Fruit fly (Drosophila melanogaster): ENCODE results near the gene Pmi.
A peak's percentile ranks its signal among the peaks of the same experiment; 100 is the strongest.

Pmi gene

DNA sequence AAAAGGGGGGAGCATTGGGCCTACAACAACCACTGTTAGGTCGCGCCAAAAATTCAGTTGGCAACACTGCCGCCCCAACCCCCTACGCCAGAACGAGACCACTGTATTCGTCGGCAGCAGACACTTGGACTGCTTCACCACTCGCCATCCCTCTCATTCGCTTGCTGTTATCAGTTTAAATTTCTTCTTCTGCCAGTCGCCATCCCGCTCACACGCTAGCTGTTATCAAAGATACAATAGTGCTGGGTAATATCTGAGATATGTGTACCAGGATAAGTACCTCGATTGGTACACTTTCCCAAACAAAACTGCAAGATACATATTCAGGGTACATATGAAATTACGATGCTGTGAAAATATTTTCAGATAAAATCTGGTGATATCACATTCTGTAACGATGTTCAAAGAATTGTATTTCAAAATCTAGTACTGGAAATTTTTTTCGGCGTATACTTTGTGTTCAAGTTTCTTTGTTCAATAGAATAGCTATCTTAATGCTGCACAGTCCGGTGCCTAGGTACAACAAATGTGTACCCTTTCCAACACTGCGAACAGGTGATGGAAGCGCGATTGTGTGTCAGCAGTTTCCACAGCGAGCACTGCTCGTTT is 8.9 kb upstream of the Pmi start:
- TF ChIP-seq noc (tag; optimal IDR thresholded peaks at IDR 0.05), result peak; percentile 96

DNA sequence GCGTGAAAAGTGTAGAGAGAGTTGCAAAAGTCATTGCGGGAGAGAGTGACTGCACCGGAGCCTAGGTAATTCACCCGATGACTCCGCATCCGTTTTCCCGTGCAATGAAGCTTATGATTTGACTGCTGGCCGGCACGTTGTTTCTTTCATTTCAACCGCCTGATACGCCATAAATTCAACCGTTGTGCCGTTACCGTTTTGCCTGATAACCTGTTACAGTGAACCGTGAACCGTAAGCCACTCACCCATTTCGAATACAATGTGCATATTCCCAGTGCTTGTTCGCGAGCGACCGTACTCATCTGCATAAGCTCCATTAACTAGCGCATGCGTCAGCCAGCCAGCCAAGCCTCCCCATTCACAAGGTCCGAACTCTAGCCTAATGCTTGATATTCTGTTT is 5.1 kb upstream of the Pmi start:
- TF ChIP-seq noc (tag; optimal IDR thresholded peaks at IDR 0.05), result no peak

DNA sequence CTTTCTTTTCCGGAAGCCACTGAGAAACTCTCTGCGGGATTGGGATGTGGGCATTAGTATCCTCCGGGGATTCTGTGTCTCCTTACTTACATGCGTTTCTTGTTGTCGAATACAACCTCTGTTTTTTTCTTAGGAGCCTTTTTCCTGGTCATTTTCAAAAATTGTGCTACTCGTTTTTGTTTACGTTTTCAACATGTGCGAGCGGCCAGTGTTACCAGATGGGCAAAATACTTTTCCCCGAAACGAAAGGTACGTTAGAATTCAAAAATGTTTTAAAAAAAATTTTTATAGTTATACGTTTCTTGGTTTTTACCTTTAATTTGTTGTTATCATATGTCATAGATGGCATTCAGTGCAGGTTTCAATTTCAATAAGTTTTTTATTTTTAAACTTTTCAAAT is 2.7 kb upstream of the Pmi start, which contains the start of gene vito:
Gene vito (minus strand): TSS at position 220 of the 400 bp plus-strand sequence.
- TF ChIP-seq noc (tag; optimal IDR thresholded peaks at IDR 0.05), result no peak

DNA sequence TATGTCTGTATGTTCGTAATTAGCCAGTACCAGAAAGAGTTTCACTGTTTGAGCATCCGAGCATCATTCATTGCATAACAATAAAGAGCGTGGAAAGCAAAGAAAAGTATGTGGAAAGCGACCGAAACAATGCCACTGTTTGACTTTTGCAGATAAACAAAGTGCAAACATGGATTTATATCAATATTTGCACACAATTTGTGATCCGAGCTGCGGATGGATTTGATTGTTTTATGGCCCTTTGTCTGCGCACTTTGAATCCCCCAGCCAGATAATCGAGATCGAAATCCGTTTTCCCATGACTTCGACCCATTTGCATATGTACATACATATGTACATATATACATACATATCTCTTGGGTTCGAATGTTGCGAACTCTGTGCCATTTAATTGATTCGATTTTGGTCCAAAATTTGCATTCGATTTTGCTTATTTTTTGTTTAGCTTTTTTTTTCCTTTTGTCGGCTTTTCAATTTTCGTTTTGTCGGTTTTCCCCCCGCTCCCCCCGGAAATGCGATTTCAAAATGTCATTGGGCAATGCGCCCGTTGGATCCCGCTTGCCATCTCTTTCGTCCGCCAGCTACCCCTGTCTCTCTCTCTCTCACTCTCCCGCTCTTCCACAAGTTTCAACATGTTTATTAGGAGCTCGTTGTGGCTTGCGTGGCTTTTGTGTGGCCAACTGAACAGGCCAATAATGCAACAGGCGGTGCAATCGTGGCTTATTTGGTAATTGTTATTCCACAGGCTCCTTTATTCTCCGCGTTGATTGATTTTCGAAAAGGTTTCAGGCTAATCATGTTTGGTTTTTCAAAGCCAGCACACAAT is 5.6 kb downstream of the Pmi start:
- no peak for TF ChIP-seq noc (tag; optimal IDR thresholded peaks at IDR 0.05)

DNA sequence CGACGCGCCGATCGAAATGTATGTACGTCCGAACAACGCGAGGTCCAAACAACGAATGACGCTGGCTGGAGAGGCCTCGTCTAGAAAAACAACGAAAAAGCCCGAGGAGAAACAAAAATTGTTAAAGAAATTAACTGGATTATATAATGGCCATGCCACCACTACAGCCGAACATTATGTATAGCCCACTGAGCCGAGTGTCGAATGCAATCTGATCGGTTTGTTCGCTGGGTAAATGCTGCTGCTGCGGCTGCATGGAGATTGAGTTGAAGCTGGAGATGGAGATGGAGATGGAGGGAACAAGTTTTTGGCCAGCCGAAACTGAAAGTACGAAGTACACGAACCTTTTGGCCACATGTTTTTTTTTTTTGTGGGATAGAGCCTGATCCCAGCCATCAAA is 6.8 kb downstream of the Pmi start, which contains the start of gene Cralbp:
Gene Cralbp (minus strand): TSS at position 115 of the 400 bp plus-strand sequence.
- no peak for TF ChIP-seq noc (tag; optimal IDR thresholded peaks at IDR 0.05)

DNA sequence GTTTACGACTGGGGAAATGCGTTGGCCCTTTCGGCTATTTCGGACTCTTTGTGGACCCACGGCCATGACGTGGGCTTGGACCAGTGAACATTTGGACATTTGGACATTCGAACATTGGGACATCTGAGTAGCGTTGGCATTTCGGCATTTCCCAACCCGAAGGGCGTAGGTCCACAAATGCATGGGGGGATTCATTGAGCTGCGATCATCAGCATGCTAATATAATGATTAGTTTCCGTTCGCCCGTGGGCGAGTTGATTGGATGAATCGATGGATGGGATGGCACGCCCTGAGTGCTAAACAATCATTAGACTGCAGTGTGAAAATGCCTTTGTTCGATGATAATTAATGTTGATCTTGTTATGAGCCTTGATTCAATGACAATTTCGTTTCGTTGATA is 7.6 kb downstream of the Pmi start:
- TF ChIP-seq noc (tag; optimal IDR thresholded peaks at IDR 0.05), result no peak

DNA sequence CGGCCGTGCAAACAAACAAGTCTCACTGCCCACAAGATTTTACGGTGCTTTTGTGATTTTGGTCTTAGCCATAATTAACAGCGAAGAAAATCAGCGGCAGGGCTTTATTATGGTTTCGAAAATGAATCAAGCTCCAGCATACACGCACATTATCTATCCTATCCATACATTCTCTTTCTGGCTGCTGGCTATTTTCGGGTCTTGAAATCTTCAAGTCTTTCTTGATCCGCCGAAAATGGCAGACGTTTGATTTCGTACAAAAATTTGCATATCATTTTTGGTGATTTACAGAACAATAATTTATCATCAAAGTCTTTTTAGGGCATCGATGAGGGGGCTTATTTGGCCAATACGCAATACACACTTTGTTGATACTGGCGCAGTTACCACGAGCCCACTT is 9.0 kb downstream of the Pmi start:
- TF ChIP-seq noc (tag; optimal IDR thresholded peaks at IDR 0.05), result no peak

DNA sequence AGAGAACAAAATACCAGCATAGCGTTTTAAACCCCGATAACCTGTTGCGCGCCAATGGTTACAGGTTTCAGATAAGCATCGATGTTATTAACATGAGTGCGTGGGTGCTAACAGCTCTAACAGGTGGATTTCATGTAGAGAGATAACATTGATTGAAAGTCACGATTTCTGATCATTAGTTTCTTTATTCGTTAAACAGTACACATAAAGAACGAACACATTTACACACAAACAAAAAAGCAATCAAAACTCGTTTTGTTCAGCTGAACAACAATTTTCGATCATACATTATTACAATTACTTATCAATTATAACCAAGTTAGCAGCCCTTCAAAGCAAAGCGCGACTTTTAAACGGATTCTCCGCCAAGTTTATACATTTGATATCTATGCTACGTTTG is 9.8 kb downstream of the Pmi start:
- TF ChIP-seq noc (tag; optimal IDR thresholded peaks at IDR 0.05), result no peak

DNA sequence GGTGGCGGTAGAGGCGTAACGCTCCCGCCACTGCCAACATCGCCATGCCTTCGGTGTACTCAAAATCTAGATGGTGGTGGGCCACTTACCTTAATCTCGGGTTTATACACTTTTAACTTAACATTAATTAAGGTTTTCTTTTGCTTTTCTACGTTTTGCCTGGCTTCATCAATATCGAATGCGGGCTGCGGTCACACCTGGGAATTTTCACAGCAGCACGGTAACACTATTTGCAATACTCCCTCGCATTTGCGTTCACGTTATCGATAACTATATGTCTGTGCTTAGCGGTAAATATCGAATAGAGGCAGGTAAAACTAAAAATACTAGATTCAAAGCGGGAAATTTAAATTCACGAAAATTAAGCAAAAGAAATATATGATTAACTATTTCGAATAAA is 14.1 kb downstream of the Pmi start, which contains the start of gene Bre1:
Gene Bre1 (minus strand): TSS at position 226 of the 400 bp plus-strand sequence.
- TF ChIP-seq noc (tag; optimal IDR thresholded peaks at IDR 0.05), result no peak

DNA sequence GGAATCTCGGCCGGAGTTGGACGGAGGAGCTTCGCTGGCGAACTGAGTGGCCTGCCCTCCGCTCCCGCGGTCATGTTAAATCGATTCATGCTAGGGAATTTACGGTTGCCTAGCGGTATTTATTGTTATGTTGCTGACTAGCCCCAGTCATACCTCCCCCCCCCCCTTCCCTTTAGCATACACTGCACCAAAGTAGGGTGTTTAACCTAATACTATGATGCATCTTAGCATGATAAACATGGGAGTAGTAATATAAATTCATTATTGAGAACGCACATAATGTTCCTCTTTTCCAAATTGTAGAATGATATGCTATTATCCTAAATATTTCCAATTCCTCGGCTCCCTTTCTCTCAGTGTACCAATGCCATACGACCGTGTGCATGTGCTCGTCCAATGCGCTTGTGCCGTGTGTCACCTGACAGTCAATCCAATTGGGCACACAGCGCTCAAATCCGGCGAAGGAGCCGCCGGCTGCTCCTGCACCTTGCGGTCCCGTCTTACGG is 16.7 kb downstream of the Pmi start, which contains the start of gene Tektin-C:
Gene Tektin-C (minus strand): TSS at position 51 of the 506 bp plus-strand sequence.
- TF ChIP-seq noc (tag; optimal IDR thresholded peaks at IDR 0.05), result no peak

DNA sequence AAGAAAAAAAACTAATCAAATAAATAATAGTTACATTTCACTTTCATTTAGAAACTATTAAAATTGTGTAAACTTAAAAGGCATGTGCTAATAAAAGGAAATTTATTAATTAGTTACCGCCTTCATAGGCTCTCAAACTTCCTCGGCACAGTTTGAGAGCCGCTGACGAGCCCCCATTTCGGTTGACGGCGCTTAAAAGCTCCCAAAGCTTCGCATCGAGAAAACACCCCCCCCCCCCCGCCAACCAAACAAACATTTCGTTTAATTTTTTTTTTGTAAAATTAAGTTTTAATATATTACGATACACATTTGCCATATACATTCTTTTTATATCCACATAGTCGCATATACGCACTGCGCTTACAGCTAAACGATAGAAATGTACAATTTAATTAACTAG is 17.4 kb downstream of the Pmi start:
- TF ChIP-seq noc (tag; optimal IDR thresholded peaks at IDR 0.05), result no peak

DNA sequence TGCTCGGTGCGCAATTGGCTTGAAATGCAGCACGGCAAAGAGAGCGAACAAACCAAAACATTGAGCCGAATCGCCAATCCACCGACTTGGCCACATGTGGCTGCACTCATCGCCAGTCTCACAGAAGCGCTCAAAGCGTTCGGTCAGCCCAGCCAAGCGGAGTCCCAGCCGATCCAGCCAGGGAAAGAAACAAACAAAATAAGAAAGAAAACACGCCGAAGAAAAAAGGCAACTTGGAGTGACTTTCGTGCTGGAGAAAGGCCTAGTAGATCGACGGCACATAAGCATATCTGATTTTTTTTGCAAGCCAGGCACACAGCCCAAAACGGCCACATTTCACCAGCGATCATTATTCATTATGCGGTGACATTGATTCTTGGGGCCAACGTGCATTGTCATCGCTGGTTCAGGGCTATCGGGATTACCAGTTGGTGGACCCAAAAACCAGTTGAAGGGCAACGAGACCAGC is 22.2 kb downstream of the Pmi start:
- no peak for TF ChIP-seq noc (tag; optimal IDR thresholded peaks at IDR 0.05)

DNA sequence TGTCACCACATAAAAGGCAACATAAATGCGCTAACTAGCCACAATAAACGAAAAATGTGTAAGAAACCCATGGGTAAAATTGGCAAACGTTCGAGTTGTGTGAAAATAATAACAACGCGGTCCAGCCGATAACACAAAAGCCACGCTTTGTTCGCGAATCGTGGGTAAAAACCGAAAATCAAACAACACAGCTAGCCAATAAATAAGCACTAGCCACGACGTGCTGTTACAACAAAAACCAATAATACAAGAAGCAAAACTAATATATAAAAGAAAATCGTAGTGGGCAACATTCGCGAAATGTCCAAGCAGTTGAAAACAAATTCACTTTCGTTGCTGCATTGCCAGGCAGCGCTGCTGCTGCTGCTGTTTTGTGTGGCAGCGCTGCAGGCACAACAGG is 22.9 kb downstream of the Pmi start, which contains the start of gene CG42272:
Gene CG42272 (plus strand): TSS at position 301 of the 400 bp plus-strand sequence.
- no peak for TF ChIP-seq noc (tag; optimal IDR thresholded peaks at IDR 0.05)

DNA sequence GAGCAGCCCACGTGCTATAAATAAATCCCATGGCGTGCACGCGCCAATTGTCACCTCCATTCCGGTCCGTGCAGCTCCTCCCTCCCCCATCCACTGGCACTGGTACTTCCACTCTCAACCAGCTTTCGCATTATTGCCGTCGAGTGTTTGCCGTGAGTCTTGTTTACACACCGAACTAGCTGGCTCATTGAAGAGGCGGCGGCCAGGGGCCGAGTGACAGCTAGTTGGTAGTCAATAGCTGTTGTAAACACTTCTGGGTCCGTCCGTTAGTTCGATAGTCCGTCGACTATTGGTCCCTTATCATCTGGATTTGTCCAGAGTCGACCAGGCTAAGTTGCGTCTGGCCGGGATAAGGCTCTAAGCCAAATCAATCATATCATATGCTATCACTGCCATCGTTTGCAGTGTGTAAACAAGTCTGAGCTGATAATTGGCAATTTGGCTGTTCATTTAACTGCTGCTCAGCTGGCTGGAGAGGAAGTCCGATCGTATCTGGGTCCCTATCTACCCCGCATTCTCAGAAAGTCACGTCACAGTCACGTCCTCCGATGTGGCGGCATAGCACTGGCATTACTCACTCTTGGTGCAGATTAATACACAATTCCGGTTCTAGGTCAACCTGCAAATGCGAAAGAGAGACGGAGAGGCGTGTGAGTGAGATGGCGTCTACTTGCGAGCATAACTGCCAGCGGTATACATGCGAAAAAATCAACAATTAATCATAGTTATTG is 27.7 kb downstream of the Pmi start:
- TF ChIP-seq noc (tag; optimal IDR thresholded peaks at IDR 0.05), result no peak

DNA sequence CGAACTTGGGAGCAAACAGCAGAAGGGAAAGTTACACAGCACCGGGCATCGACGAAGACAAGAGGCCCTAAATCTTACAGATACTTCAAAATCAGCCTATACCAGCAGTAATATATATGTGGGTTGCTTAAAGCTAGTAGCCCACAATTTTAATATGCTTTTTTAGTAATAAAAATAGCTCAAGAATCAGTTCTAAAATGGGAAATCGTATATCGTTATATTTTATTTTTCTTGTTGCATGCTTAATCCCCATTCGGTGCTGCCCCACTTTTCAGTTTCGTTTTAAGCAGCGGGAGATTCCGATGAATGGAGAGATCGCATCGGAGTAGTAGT is 28.2 kb downstream of the Pmi start:
- TF ChIP-seq noc (tag; optimal IDR thresholded peaks at IDR 0.05), result peak; percentile 52

DNA sequence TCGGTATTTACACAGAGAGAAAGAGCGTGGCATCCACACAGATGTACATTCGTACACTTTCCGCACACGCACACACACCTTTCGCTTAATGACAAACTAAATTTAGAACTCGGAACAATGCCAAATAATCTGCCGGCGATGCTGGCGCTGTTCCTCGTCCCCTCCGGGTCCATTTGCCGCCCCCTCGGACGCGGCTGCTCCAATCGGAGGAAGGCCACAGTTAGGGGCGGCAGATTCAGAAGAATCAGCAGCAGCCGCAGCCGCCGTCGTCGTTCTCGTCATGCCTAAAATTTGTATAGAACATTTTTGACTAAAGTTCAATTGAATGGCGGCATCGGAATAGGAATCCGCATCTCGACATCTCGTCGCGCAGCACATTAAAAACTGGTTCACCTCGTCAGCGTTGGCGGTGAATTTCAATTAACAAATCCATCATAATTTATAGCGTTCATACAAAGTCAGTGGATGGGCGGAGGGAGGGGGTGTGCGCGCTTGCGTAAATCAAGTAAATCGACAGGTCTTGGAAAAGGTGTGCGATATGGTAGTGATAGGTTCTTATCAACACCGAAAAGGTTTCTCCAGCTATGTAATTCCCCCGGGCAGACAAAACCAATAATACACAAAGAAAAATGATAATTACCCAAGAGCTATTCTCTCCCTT is 28.8 kb downstream of the Pmi start:
- peak; percentile 57 for TF ChIP-seq noc (tag; optimal IDR thresholded peaks at IDR 0.05)

Measured in whole organism, larva.